Worm (Caenorhabditis elegans) whole organism, late embryonic: ENCODE data around the gene sul-1.

Experiments
- ahr-1 ChIP-seq: sonication (generic microtip); optimal IDR thresholded peaks from 2 replicates; lab custom pipeline; 2016; ENCODE audit warnings: missing genetic modification characterization, missing compliant biosample characterization
- ama-1 ChIP-seq: fragments of 150-350 bp; optimal IDR thresholded peaks from 2 replicates; lab custom pipeline; 2014
- ceh-9 ChIP-seq: sonication (generic microtip); optimal IDR thresholded peaks from 2 replicates; lab custom pipeline; 2016; ENCODE audit warnings: mild to moderate bottlenecking, missing genetic modification characterization, inconsistent platforms, missing compliant biosample characterization
- elt-2 ChIP-seq: sonication (generic microtip); optimal IDR thresholded peaks from 2 replicates; lab custom pipeline; 2016; ENCODE audit warnings: missing genetic modification reagents, missing genetic modification characterization, missing compliant biosample characterization
- hlh-6 ChIP-seq: sonication (generic microtip); optimal IDR thresholded peaks from 2 replicates; lab custom pipeline; 2016; ENCODE audit warnings: missing genotype, missing genetic modification characterization, missing compliant biosample characterization
- nhr-11 ChIP-seq: fragments of 150-350 bp; optimal IDR thresholded peaks from 2 replicates; lab custom pipeline; 2014; ENCODE audit warnings: missing biosample characterization, missing genetic modification characterization
- npax-4 ChIP-seq: sonication (generic microtip); optimal IDR thresholded peaks from 2 replicates; lab custom pipeline; 2016; ENCODE audit warnings: missing genetic modification characterization, missing compliant biosample characterization
- pqm-1 ChIP-seq: sonication (generic microtip); optimal IDR thresholded peaks from 2 replicates; lab custom pipeline; 2016; ENCODE audit warnings: missing genetic modification characterization, missing compliant biosample characterization
- tbx-7 ChIP-seq: sonication (generic microtip); optimal IDR thresholded peaks from 2 replicates; lab custom pipeline; 2016; ENCODE audit warnings: missing genotype, missing genetic modification characterization, missing compliant biosample characterization
- unc-55 ChIP-seq: sonication (generic microtip); optimal IDR thresholded peaks from 2 replicates; lab custom pipeline; 2017; ENCODE audit warnings: missing biosample characterization, missing genetic modification reagents, missing genetic modification characterization

DNA sequence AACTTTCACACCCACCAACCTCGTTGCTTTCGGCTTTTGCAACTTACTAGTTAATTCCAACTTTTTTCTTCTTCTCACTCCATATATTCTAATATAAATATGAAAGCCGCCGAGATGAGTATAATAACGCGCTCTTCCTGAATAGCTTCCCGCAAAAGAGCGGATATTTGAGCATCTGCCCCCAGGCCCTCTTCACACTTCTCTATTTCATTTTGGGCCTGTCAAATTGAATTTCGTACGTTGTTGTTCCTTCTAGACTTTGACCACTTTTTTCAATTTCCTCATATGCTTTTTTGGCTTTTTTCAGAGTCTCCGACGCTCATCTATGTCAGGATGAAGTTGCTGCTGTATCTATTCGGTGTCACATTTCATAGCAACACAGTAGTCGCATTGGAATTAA is 44.3 kb upstream of the sul-1 start, which contains the start of gene ddr-2:
- TF ChIP-seq hlh-6 (tag; lab: Kevin White, UChicago) (no peak), ceh-9 (tag; lab: Kevin White, UChicago) (no peak), nhr-11 (no peak), ahr-1 (no peak), elt-2 (tag; lab: Kevin White, UChicago) (no peak), tbx-7 (no peak), unc-55 (GFP tag; lab: Kevin White, UChicago) (no peak), pqm-1 (tag; lab: Kevin White, UChicago) (no peak), npax-4 (tag; lab: Kevin White, UChicago) (no peak), ama-1 (lab: Kevin White, UChicago) (no peak)
